Worm (Caenorhabditis elegans) whole organism, midembryonic: Measurements from ENCODE around the gene Y105C5B.1413.

Experiments used
- T22C8.4 ChIP-seq: fragments of 200-800 bp; sonication (Bioruptor generic); IDR thresholded peaks from 2 replicates; pipeline ENCODE4 v1.3.6; 2022; ENCODE audit warnings: missing genetic modification characterization, missing compliant biosample characterization
- cog-1 ChIP-seq: sonication (generic microtip); optimal IDR thresholded peaks from 2 replicates; lab custom pipeline; 2016; ENCODE audit warnings: missing genetic modification characterization, missing compliant biosample characterization
- flt-1 ChIP-seq: fragments of 200-800 bp; sonication (Bioruptor generic); IDR thresholded peaks from 2 replicates; pipeline ENCODE4 v1.3.6; 2022; ENCODE audit warnings: missing genetic modification characterization, missing compliant biosample characterization
- klf-2 ChIP-seq: fragments of 200-800 bp; sonication (Bioruptor generic); conservative IDR thresholded peaks from 2 replicates; pipeline ENCODE4 v1.3.6; 2022; ENCODE audit warnings: missing genetic modification reagents, missing genetic modification characterization, missing compliant biosample characterization
- med-1 ChIP-seq: sonication (generic microtip); optimal IDR thresholded peaks from 2 replicates; lab custom pipeline; 2017; ENCODE audit warnings: missing genetic modification characterization, mild to moderate bottlenecking, missing compliant biosample characterization, antibody characterized with exemption, missing genetic modification reagents; ENCODE audit not compliant: insufficient read depth
- ref-1 ChIP-seq: fragments of 200-800 bp; sonication (Bioruptor generic); conservative IDR thresholded peaks from 2 replicates; pipeline ENCODE4 v1.3.6; 2022; ENCODE audit warnings: missing genetic modification reagents, missing genetic modification characterization, missing compliant biosample characterization
- tab-1 ChIP-seq: fragments of 200-800 bp; sonication (Bioruptor generic); IDR thresholded peaks from 2 replicates; pipeline ENCODE4 v1.3.6; 2022; ENCODE audit warnings: missing genetic modification characterization, missing compliant biosample characterization
- ztf-23 ChIP-seq: fragments of 200-800 bp; sonication (Bioruptor generic); IDR thresholded peaks from 2 replicates; pipeline ENCODE4 v1.3.6; 2022; ENCODE audit warnings: missing genetic modification reagents, missing genetic modification characterization, missing compliant biosample characterization
- ztf-29 ChIP-seq: fragments of 200-800 bp; sonication (Bioruptor generic); IDR thresholded peaks from 2 replicates; pipeline ENCODE4 v1.3.6; 2022; ENCODE audit warnings: missing genetic modification reagents, missing genetic modification characterization, missing compliant biosample characterization

Gene Y105C5B.1413

DNA sequence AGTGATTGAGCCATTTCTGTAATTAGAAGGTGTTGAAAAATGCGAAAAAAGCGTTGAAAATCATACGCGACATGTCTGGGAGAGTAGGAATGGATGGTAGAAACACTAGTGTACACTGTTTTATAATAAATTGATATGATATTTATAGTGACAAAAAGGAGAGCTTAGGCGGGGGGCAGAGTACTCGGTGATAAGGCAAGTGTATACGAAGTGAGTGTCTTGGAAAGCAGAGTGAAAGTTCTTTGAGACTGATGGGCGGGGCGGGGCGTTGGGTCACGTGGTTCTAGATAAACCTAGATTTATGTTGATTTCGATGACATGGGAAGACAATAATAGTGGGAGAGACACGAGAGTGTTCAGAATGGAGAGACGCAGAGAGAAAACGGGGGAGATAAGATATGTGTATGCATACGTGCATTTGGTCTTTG is 13.8 kb downstream of the Y105C5B.1413 start, which contains the start of gene gln-3:
Gene gln-3, minus strand, starts transcription at position 73 of the 428 bp plus-strand sequence.
- TF ChIP-seq cog-1 (tag; lab: Kevin White, UChicago) (no peak), ztf-23 (GFP tag; lab: Robert Waterston, UW) (peak; percentile 31; the same call in 1 of the 2 replicates)

DNA sequence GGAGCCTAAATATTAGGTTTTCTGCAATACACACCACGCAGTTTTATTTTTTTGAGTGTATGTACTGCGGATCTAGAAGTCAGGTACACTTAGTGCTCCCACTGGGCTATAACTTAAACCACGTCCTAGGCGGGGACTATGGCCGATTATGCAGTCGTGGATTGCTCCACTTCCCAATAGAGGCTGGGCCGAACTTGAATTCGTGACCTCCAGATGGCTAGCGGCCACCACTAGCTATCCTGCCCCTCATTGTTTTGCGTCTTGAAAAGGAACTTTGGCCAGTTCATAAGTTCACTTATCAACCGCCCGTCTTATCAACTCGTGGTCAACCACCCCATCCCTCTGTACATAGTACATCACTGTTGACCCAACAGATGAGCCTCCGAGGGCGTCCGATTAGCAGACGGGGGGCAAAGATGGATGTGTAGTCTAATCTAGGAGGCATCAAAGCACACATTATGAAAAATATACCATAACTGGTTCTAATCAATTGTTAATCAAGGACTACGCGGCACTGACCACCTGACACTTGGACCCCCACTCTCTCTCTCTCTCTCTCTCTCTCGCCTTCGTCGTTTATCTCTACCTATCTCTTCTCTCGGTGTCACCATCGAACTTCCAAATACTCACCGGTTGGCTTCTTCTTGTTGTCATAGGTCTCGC is 14.8 kb downstream of the Y105C5B.1413 start:
- TF ChIP-seq tab-1 (GFP tag; lab: Robert Waterston, UW): no peak
- no peak for TF ChIP-seq T22C8.4 (GFP tag; lab: Robert Waterston, UW)
- no peak for TF ChIP-seq klf-2 (GFP tag; lab: Robert Waterston, UW)

DNA sequence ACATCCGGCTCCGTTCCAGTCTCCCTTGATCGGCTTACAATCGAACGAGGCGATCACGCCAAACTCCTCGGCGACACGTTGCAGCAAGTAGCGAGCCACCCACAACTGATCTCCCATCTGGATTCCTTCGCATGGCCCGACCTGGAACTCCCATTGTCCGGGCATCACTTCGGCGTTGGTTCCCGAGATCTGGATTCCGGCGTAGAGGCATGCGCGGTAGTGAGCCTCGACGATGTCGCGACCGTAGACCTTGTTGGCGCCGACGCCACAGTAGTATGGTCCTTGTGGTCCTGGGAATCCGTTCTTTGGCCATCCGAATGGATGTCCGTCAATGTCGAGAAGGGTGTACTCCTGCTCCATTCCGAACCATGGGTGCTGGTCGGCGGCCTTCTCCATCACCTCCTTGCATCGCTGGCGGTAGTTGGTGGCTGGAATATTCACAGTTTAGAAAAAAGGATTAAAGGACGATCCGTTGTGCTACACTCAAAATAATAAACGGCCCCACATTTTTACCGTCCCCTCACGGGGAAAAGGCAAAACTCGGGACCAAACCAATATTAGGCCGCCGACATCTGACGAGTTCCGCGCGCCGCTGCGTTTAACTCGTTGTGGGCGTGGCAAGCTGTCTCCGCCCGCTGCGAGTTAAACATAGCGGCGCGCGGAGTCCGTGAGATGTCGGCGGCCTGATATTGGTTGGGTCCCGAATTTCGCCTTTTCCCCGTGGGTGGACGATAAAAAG is 15.6 kb downstream of the Y105C5B.1413 start:
- TF ChIP-seq tab-1 (GFP tag; lab: Robert Waterston, UW) (no peak), flt-1 (GFP tag; lab: Robert Waterston, UW) (0 out of 2 replicates have a peak, but pooled peaks have one; percentile 42), klf-2 (GFP tag; lab: Robert Waterston, UW) (no peak)

DNA sequence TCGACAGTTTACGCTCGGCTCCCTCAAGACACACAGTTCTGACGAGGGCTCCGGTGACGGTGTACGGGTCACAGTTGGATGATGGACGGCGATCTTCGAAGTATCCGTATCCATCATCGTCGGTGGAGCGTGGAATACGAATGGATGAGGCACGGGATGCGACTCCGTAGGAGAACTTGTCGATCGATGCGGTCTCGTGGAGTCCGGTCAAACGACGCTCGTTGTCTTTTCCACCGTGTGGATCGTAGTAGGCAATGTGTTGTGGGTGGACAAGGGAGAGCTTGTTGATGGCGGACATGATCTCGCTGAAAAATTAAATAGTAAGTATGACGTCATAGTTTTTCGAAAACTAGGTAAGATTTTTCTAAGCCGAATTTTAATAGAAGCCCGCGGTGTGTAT is 16.5 kb downstream of the Y105C5B.1413 start:
- no peak for TF ChIP-seq ztf-29
- no peak for TF ChIP-seq cog-1 (tag; lab: Kevin White, UChicago)
- no peak for TF ChIP-seq ref-1
- TF ChIP-seq tab-1 (GFP tag; lab: Robert Waterston, UW): no peak
- TF ChIP-seq flt-1 (GFP tag; lab: Robert Waterston, UW): no peak
- TF ChIP-seq med-1 (GFP tag; lab: Kevin White, UChicago): no peak
- TF ChIP-seq ztf-23 (GFP tag; lab: Robert Waterston, UW): no peak
- TF ChIP-seq klf-2 (GFP tag; lab: Robert Waterston, UW): no peak
- TF ChIP-seq T22C8.4 (GFP tag; lab: Robert Waterston, UW): no peak

DNA sequence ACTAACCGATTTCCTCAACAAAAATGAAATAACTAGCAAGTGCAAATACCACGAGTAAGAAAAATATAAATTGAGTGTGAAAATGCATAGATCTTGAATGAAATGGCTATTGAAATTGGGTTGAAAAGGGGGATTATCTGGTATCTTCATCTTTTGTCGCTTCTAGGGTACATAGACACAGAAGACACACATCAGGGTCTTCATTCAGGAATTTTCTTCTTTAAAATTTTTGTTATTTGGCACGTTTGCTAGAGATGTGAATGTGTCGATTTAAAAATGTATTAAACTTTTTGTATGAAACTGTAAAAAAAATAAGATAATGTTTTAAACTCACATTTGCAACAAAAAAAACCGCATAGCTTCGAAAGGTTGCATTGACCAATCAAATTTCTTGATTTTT is 37.4 kb downstream of the Y105C5B.1413 start, which contains the start of gene Y105C5B.25:
Gene Y105C5B.25, minus strand, starts transcription at position 101 of the 400 bp plus-strand sequence.
- no peak for TF ChIP-seq ztf-23 (GFP tag; lab: Robert Waterston, UW)
- no peak for TF ChIP-seq ref-1
- TF ChIP-seq ztf-29: no peak
- no peak for TF ChIP-seq cog-1 (tag; lab: Kevin White, UChicago)
- TF ChIP-seq klf-2 (GFP tag; lab: Robert Waterston, UW): no peak
- no peak for TF ChIP-seq med-1 (GFP tag; lab: Kevin White, UChicago)
- no peak for TF ChIP-seq T22C8.4 (GFP tag; lab: Robert Waterston, UW)
- no peak for TF ChIP-seq flt-1 (GFP tag; lab: Robert Waterston, UW)
- TF ChIP-seq tab-1 (GFP tag; lab: Robert Waterston, UW): no peak

DNA sequence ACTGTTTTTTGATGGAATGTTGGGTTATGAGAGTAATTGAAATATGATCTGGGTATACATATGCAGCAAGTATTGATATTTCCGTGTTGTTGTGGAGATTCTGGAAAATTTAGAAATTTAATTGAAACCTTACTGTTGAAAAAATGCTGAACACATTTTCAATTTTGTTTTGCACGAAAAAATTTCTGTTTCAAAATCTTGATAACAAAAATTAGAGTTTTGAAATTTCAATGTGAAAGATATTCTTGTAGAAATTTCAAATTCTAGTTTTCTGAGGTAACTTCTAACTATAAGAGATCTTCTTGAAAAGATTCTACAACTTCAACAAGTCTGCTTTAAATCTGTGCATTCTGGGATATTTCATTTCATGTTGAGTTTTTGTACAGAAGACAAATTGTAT is 38.4 kb downstream of the Y105C5B.1413 start:
- TF ChIP-seq T22C8.4 (GFP tag; lab: Robert Waterston, UW): no peak
- TF ChIP-seq med-1 (GFP tag; lab: Kevin White, UChicago): no peak

DNA sequence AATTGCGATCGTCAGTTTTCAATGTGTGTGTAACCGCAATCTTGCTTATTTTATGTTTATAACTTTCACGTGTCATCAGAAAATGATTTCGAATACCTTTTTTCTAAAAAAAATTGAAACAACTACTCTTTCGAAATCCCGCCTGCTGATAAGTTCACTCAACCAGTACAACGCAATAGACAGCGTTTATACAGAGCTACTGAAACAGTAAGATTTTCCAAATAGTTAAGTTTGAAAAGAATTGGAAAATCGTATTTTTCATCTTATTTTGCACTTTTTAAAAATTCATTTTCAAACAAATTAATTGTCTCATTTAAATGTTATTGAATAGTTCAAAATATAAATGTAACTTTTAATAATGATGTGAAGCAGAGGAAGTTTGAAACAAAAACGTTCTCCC is 45.7 kb downstream of the Y105C5B.1413 start:
- no peak for TF ChIP-seq med-1 (GFP tag; lab: Kevin White, UChicago)
- TF ChIP-seq cog-1 (tag; lab: Kevin White, UChicago): no peak
- TF ChIP-seq flt-1 (GFP tag; lab: Robert Waterston, UW): no peak
- no peak for TF ChIP-seq ztf-29
- no peak for TF ChIP-seq T22C8.4 (GFP tag; lab: Robert Waterston, UW)
- no peak for TF ChIP-seq tab-1 (GFP tag; lab: Robert Waterston, UW)
- no peak for TF ChIP-seq klf-2 (GFP tag; lab: Robert Waterston, UW)
- TF ChIP-seq ztf-23 (GFP tag; lab: Robert Waterston, UW): no peak
- TF ChIP-seq ref-1: no peak
